Worm (Caenorhabditis elegans) whole organism, early embryonic: ENCODE results near the gene F10C1.9.
A peak's percentile ranks its signal among the peaks of the same experiment; 100 is the strongest.

ENCODE experiments used
- B0310.2 ChIP-seq: sonication (generic microtip); optimal IDR thresholded peaks from 2 replicates; lab custom pipeline; 2016; ENCODE audit warnings: mild to moderate bottlenecking, missing genetic modification characterization, missing compliant biosample characterization
- F13C5.2 ChIP-seq: sonication (generic microtip); optimal IDR thresholded peaks from 2 replicates; lab custom pipeline; 2017; ENCODE audit warnings: mild to moderate bottlenecking, missing genetic modification characterization, inconsistent platforms, missing compliant biosample characterization
- aly-1 ChIP-seq: sonication (generic microtip); optimal IDR thresholded peaks from 2 replicates; lab custom pipeline; 2016; ENCODE audit warnings: missing genetic modification characterization, missing compliant biosample characterization
- ama-1 ChIP-seq: fragments of 150-350 bp; optimal IDR thresholded peaks from 2 replicates; lab custom pipeline; 2014
- ceh-13 ChIP-seq: fragments of 200-800 bp; sonication (Bioruptor generic); optimal IDR thresholded peaks from 2 replicates; lab custom pipeline; 2018; ENCODE audit warnings: mild to moderate bottlenecking, missing genetic modification characterization, missing compliant biosample characterization
- ceh-36 ChIP-seq: sonication (generic microtip); optimal IDR thresholded peaks from 2 replicates; lab custom pipeline; 2016; ENCODE audit warnings: missing genetic modification characterization, inconsistent platforms, missing compliant biosample characterization
- ets-7 ChIP-seq: sonication (generic microtip); optimal IDR thresholded peaks from 2 replicates; lab custom pipeline; 2016; ENCODE audit warnings: missing genotype, missing genetic modification characterization, missing compliant biosample characterization
- flt-1 ChIP-seq: fragments of 200-800 bp; sonication (Bioruptor generic); IDR thresholded peaks from 2 replicates; pipeline ENCODE4 v1.3.6; 2022; ENCODE audit warnings: missing genetic modification characterization, missing compliant biosample characterization
- hmbx-1 ChIP-seq: sonication (generic microtip); optimal IDR thresholded peaks from 2 replicates; lab custom pipeline; 2016; ENCODE audit warnings: mild to moderate bottlenecking, missing genetic modification characterization, missing compliant biosample characterization
- hmg-4 ChIP-seq: fragments of 200-800 bp; sonication (Bioruptor generic); optimal IDR thresholded peaks from 2 replicates; lab custom pipeline; 2018; ENCODE audit warnings: mild to moderate bottlenecking, missing genetic modification characterization, missing compliant biosample characterization
- hnd-1 ChIP-seq: sonication (generic microtip); optimal IDR thresholded peaks from 2 replicates; lab custom pipeline; 2016; ENCODE audit warnings: missing genetic modification characterization, missing compliant biosample characterization
- pes-1 ChIP-seq: fragments of 200-800 bp; sonication (Bioruptor generic); IDR thresholded peaks from 2 replicates; pipeline ENCODE4 v1.3.6; 2022; ENCODE audit warnings: missing genetic modification reagents, missing genetic modification characterization, missing compliant biosample characterization
- scrt-1 ChIP-seq: fragments of 200-800 bp; sonication (Bioruptor generic); IDR thresholded peaks from 2 replicates; pipeline ENCODE4 v1.3.6; 2022; ENCODE audit warnings: missing genetic modification characterization, missing compliant biosample characterization
- sea-1 ChIP-seq: fragments of 200-800 bp; sonication (Bioruptor generic); conservative IDR thresholded peaks from 2 replicates; pipeline ENCODE4 v1.3.6; 2022; ENCODE audit warnings: missing genetic modification characterization, missing compliant biosample characterization
- tbx-11 ChIP-seq: fragments of 200-800 bp; sonication (Bioruptor generic); IDR thresholded peaks from 2 replicates; pipeline ENCODE4 v1.3.6; 2022; ENCODE audit warnings: missing genetic modification characterization, missing compliant biosample characterization
- tbx-37 ChIP-seq: fragments of 200-800 bp; sonication (Bioruptor generic); conservative IDR thresholded peaks from 2 replicates; pipeline ENCODE4 v1.3.6; 2022; ENCODE audit warnings: missing genetic modification reagents, missing genetic modification characterization, missing compliant biosample characterization
- tra-4 ChIP-seq: sonication (generic microtip); optimal IDR thresholded peaks from 2 replicates; lab custom pipeline; 2017; ENCODE audit warnings: missing genetic modification characterization, missing compliant biosample characterization

The F10C1.9 gene

ce11 chrII:5708154-5708553 is 36.9 kb downstream of the F10C1.9 start:
- TF ChIP-seq aly-1 (tag; lab: Kevin White, UChicago) (no peak), tra-4 (tag; lab: Kevin White, UChicago) (no peak), hmg-4 (GFP tag; lab: Kevin White, UChicago) (no peak), hmbx-1 (tag; lab: Kevin White, UChicago) (no peak), ceh-13 (no peak), tbx-11 (GFP tag; lab: Robert Waterston, UW) (no peak), F13C5.2 (tag; lab: Kevin White, UChicago) (no peak), ceh-36 (tag; lab: Kevin White, UChicago) (no peak), ama-1 (lab: Kevin White, UChicago) (no peak), pes-1 (GFP tag; lab: Robert Waterston, UW) (no peak), hnd-1 (tag; lab: Kevin White, UChicago) (no peak), scrt-1 (GFP tag; lab: Robert Waterston, UW) (no peak), ets-7 (no peak), sea-1 (no peak), flt-1 (GFP tag; lab: Robert Waterston, UW) (no peak), B0310.2 (no peak), tbx-37 (GFP tag; lab: Robert Waterston, UW) (no peak)

- TF ChIP-seq tbx-37 (GFP tag; lab: Robert Waterston, UW), result no peak
- no peak for TF ChIP-seq ceh-36 (tag; lab: Kevin White, UChicago)
- no peak for TF ChIP-seq tra-4 (tag; lab: Kevin White, UChicago)
- TF ChIP-seq hmbx-1 (tag; lab: Kevin White, UChicago), result no peak
- TF ChIP-seq aly-1 (tag; lab: Kevin White, UChicago), result no peak
- no peak for TF ChIP-seq sea-1
- no peak for TF ChIP-seq tbx-11 (GFP tag; lab: Robert Waterston, UW)
- TF ChIP-seq ama-1 (lab: Kevin White, UChicago), result no peak
- TF ChIP-seq hnd-1 (tag; lab: Kevin White, UChicago), result no peak
- TF ChIP-seq pes-1 (GFP tag; lab: Robert Waterston, UW), result no peak
These were observed 37.6 kb downstream of the F10C1.9 start, which contains the start of gene osta-2 for ce11 chrII:5707532-5707931. Gene osta-2 (plus strand): TSS chrII:5707691.

ce11 chrII:5704479-5704878 is 40.6 kb downstream of the F10C1.9 start:
- no peak for TF ChIP-seq tbx-11 (GFP tag; lab: Robert Waterston, UW)
- TF ChIP-seq ceh-36 (tag; lab: Kevin White, UChicago), result no peak
- TF ChIP-seq scrt-1 (GFP tag; lab: Robert Waterston, UW), result no peak
- no peak for TF ChIP-seq tra-4 (tag; lab: Kevin White, UChicago)
- no peak for TF ChIP-seq ceh-13
- TF ChIP-seq flt-1 (GFP tag; lab: Robert Waterston, UW), result no peak
- TF ChIP-seq aly-1 (tag; lab: Kevin White, UChicago), result no peak
- TF ChIP-seq tbx-37 (GFP tag; lab: Robert Waterston, UW), result no peak
- TF ChIP-seq B0310.2, result no peak
- TF ChIP-seq F13C5.2 (tag; lab: Kevin White, UChicago), result no peak
- TF ChIP-seq hmg-4 (GFP tag; lab: Kevin White, UChicago), result no peak
- TF ChIP-seq pes-1 (GFP tag; lab: Robert Waterston, UW), result no peak

- TF ChIP-seq hnd-1 (tag; lab: Kevin White, UChicago) (no peak), F13C5.2 (tag; lab: Kevin White, UChicago) (no peak), ceh-36 (tag; lab: Kevin White, UChicago) (no peak), tbx-37 (GFP tag; lab: Robert Waterston, UW) (no peak), flt-1 (GFP tag; lab: Robert Waterston, UW) (no peak), ama-1 (lab: Kevin White, UChicago) (no peak), aly-1 (tag; lab: Kevin White, UChicago) (no peak)
These were observed 42.4 kb downstream of the F10C1.9 start for ce11 chrII:5702611-5703192.

- TF ChIP-seq pes-1 (GFP tag; lab: Robert Waterston, UW) (no peak), sea-1 (no peak), ama-1 (lab: Kevin White, UChicago) (peak; percentile 70), hnd-1 (tag; lab: Kevin White, UChicago) (no peak), flt-1 (GFP tag; lab: Robert Waterston, UW) (no peak), hmg-4 (GFP tag; lab: Kevin White, UChicago) (no peak)
These were observed 43.6 kb downstream of the F10C1.9 start for ce11 chrII:5701485-5701884.

ce11 chrII:5698869-5699268 is 46.2 kb downstream of the F10C1.9 start, which contains the start of the genes C25H3.10 and C25H3.1:
Gene C25H3.10 (minus strand): TSS chrII:5698969.
Gene C25H3.1 (plus strand): TSS chrII:5699071.
- TF ChIP-seq aly-1 (tag; lab: Kevin White, UChicago) (no peak), tbx-37 (GFP tag; lab: Robert Waterston, UW) (no peak), ceh-36 (tag; lab: Kevin White, UChicago) (no peak), B0310.2 (no peak), tbx-11 (GFP tag; lab: Robert Waterston, UW) (no peak), pes-1 (GFP tag; lab: Robert Waterston, UW) (no peak), F13C5.2 (tag; lab: Kevin White, UChicago) (no peak), scrt-1 (GFP tag; lab: Robert Waterston, UW) (no peak), ets-7 (no peak), ceh-13 (no peak), sea-1 (no peak), hnd-1 (tag; lab: Kevin White, UChicago) (no peak), flt-1 (GFP tag; lab: Robert Waterston, UW) (no peak), tra-4 (tag; lab: Kevin White, UChicago) (no peak), hmbx-1 (tag; lab: Kevin White, UChicago) (no peak), hmg-4 (GFP tag; lab: Kevin White, UChicago) (no peak), ama-1 (lab: Kevin White, UChicago) (no peak)

ce11 chrII:5698254-5698653 is 46.8 kb downstream of the F10C1.9 start:
- no peak for TF ChIP-seq hmg-4 (GFP tag; lab: Kevin White, UChicago)
- no peak for TF ChIP-seq F13C5.2 (tag; lab: Kevin White, UChicago)
- TF ChIP-seq tbx-37 (GFP tag; lab: Robert Waterston, UW), result no peak
- TF ChIP-seq hnd-1 (tag; lab: Kevin White, UChicago), result no peak
- no peak for TF ChIP-seq hmbx-1 (tag; lab: Kevin White, UChicago)
- TF ChIP-seq ama-1 (lab: Kevin White, UChicago), result no peak
- TF ChIP-seq ets-7, result no peak
- no peak for TF ChIP-seq sea-1
- TF ChIP-seq B0310.2, result no peak
- TF ChIP-seq scrt-1 (GFP tag; lab: Robert Waterston, UW), result no peak
- TF ChIP-seq ceh-36 (tag; lab: Kevin White, UChicago), result no peak
- no peak for TF ChIP-seq pes-1 (GFP tag; lab: Robert Waterston, UW)
- no peak for TF ChIP-seq flt-1 (GFP tag; lab: Robert Waterston, UW)
- no peak for TF ChIP-seq tra-4 (tag; lab: Kevin White, UChicago)
- no peak for TF ChIP-seq ceh-13
